Fruit fly (Drosophila melanogaster): ENCODE measurements around the gene CG11714.

Gene CG11714

dm6 chr3L:11551949-11552348, 29.4 kb upstream of the CG11714 start:
- TF ChIP-seq usp (GFP tag; optimal IDR thresholded peaks at IDR 0.05) (no peak), pan (optimal IDR thresholded peaks at IDR 0.05) (no peak), Dll (optimal IDR thresholded peaks at IDR 0.05) (no peak), psq (optimal IDR thresholded peaks at IDR 0.05) (no peak), EcR (GFP tag; optimal IDR thresholded peaks at IDR 0.05) (no peak), CG8478 (optimal IDR thresholded peaks at IDR 0.05) (no peak)

- TF ChIP-seq EcR (GFP tag; optimal IDR thresholded peaks at IDR 0.05) (no peak), psq (optimal IDR thresholded peaks at IDR 0.05) (no peak), pan (optimal IDR thresholded peaks at IDR 0.05) (no peak), usp (GFP tag; optimal IDR thresholded peaks at IDR 0.05) (no peak), CG8478 (optimal IDR thresholded peaks at IDR 0.05) (no peak), Dll (optimal IDR thresholded peaks at IDR 0.05) (no peak)
Measured at dm6 chr3L:11550359-11551056, 28.0 kb upstream of the CG11714 start.

- TF ChIP-seq psq (optimal IDR thresholded peaks at IDR 0.05) = no peak
- TF ChIP-seq pan (optimal IDR thresholded peaks at IDR 0.05) = no peak
- no peak for TF ChIP-seq Dll (optimal IDR thresholded peaks at IDR 0.05)
- TF ChIP-seq EcR (GFP tag; optimal IDR thresholded peaks at IDR 0.05) = no peak
- no peak for TF ChIP-seq usp (GFP tag; optimal IDR thresholded peaks at IDR 0.05)
- no peak for TF ChIP-seq CG8478 (optimal IDR thresholded peaks at IDR 0.05)
Measured at dm6 chr3L:11549432-11549831, 26.9 kb upstream of the CG11714 start.

dm6 chr3L:11548009-11548408, 25.5 kb upstream of the CG11714 start:
- TF ChIP-seq psq (optimal IDR thresholded peaks at IDR 0.05) = no peak
- no peak for TF ChIP-seq usp (GFP tag; optimal IDR thresholded peaks at IDR 0.05)
- TF ChIP-seq CG8478 (optimal IDR thresholded peaks at IDR 0.05) = no peak
- no peak for TF ChIP-seq pan (optimal IDR thresholded peaks at IDR 0.05)
- no peak for TF ChIP-seq EcR (GFP tag; optimal IDR thresholded peaks at IDR 0.05)
- TF ChIP-seq Dll (optimal IDR thresholded peaks at IDR 0.05) = no peak

- TF ChIP-seq pan (optimal IDR thresholded peaks at IDR 0.05) = no peak
- no peak for TF ChIP-seq usp (GFP tag; optimal IDR thresholded peaks at IDR 0.05)
- no peak for TF ChIP-seq Dll (optimal IDR thresholded peaks at IDR 0.05)
- no peak for TF ChIP-seq psq (optimal IDR thresholded peaks at IDR 0.05)
- TF ChIP-seq CG8478 (optimal IDR thresholded peaks at IDR 0.05) = no peak
- TF ChIP-seq EcR (GFP tag; optimal IDR thresholded peaks at IDR 0.05) = no peak
Measured at dm6 chr3L:11547302-11547994, 24.9 kb upstream of the CG11714 start.

- TF ChIP-seq psq (optimal IDR thresholded peaks at IDR 0.05) (no peak), usp (GFP tag; optimal IDR thresholded peaks at IDR 0.05) (no peak), CG8478 (optimal IDR thresholded peaks at IDR 0.05) (no peak), pan (optimal IDR thresholded peaks at IDR 0.05) (no peak), Dll (optimal IDR thresholded peaks at IDR 0.05) (no peak)
Measured at dm6 chr3L:11543681-11544299, 21.3 kb upstream of the CG11714 start.

dm6 chr3L:11542948-11543347, 20.4 kb upstream of the CG11714 start:
- no peak for TF ChIP-seq EcR (GFP tag; optimal IDR thresholded peaks at IDR 0.05)
- TF ChIP-seq CG8478 (optimal IDR thresholded peaks at IDR 0.05) = no peak
- no peak for TF ChIP-seq pan (optimal IDR thresholded peaks at IDR 0.05)
- TF ChIP-seq psq (optimal IDR thresholded peaks at IDR 0.05) = no peak
- no peak for TF ChIP-seq usp (GFP tag; optimal IDR thresholded peaks at IDR 0.05)
- no peak for TF ChIP-seq Dll (optimal IDR thresholded peaks at IDR 0.05)

- TF ChIP-seq pan (optimal IDR thresholded peaks at IDR 0.05) (no peak), CG8478 (optimal IDR thresholded peaks at IDR 0.05) (no peak), EcR (GFP tag; optimal IDR thresholded peaks at IDR 0.05) (no peak), Dll (optimal IDR thresholded peaks at IDR 0.05) (no peak), psq (optimal IDR thresholded peaks at IDR 0.05) (no peak)
Measured at dm6 chr3L:11542437-11542836, 19.9 kb upstream of the CG11714 start.

- TF ChIP-seq CG8478 (optimal IDR thresholded peaks at IDR 0.05) (no peak), usp (GFP tag; optimal IDR thresholded peaks at IDR 0.05) (no peak), EcR (GFP tag; optimal IDR thresholded peaks at IDR 0.05) (no peak), pan (optimal IDR thresholded peaks at IDR 0.05) (no peak), Dll (optimal IDR thresholded peaks at IDR 0.05) (no peak), psq (optimal IDR thresholded peaks at IDR 0.05) (no peak)
Measured at dm6 chr3L:11540330-11540702, 17.8 kb upstream of the CG11714 start.

- no peak for TF ChIP-seq usp (GFP tag; optimal IDR thresholded peaks at IDR 0.05)
- no peak for TF ChIP-seq psq (optimal IDR thresholded peaks at IDR 0.05)
- TF ChIP-seq CG8478 (optimal IDR thresholded peaks at IDR 0.05) = no peak
- TF ChIP-seq pan (optimal IDR thresholded peaks at IDR 0.05) = no peak
- no peak for TF ChIP-seq Dll (optimal IDR thresholded peaks at IDR 0.05)
- TF ChIP-seq EcR (GFP tag; optimal IDR thresholded peaks at IDR 0.05) = no peak
Measured at dm6 chr3L:11539511-11540329, 17.2 kb upstream of the CG11714 start.

- TF ChIP-seq Dll (optimal IDR thresholded peaks at IDR 0.05) (no peak), pan (optimal IDR thresholded peaks at IDR 0.05) (no peak), EcR (GFP tag; optimal IDR thresholded peaks at IDR 0.05) (no peak), usp (GFP tag; optimal IDR thresholded peaks at IDR 0.05) (no peak), psq (optimal IDR thresholded peaks at IDR 0.05) (no peak), CG8478 (optimal IDR thresholded peaks at IDR 0.05) (no peak)
Measured at dm6 chr3L:11536767-11537419, 14.4 kb upstream of the CG11714 start.
